Worm (Caenorhabditis elegans) whole organism, midembryonic: ENCODE results near the gene myrf-2.

ENCODE experiments used
- T22C8.4 ChIP-seq: fragments of 200-800 bp; sonication (Bioruptor generic); IDR thresholded peaks from 2 replicates; pipeline ENCODE4 v1.3.6; 2022; ENCODE audit warnings: missing genetic modification characterization, missing compliant biosample characterization
- cog-1 ChIP-seq: sonication (generic microtip); optimal IDR thresholded peaks from 2 replicates; lab custom pipeline; 2016; ENCODE audit warnings: missing genetic modification characterization, missing compliant biosample characterization
- flt-1 ChIP-seq: fragments of 200-800 bp; sonication (Bioruptor generic); IDR thresholded peaks from 2 replicates; pipeline ENCODE4 v1.3.6; 2022; ENCODE audit warnings: missing genetic modification characterization, missing compliant biosample characterization
- klf-2 ChIP-seq: fragments of 200-800 bp; sonication (Bioruptor generic); conservative IDR thresholded peaks from 2 replicates; pipeline ENCODE4 v1.3.6; 2022; ENCODE audit warnings: missing genetic modification reagents, missing genetic modification characterization, missing compliant biosample characterization
- med-1 ChIP-seq: sonication (generic microtip); optimal IDR thresholded peaks from 2 replicates; lab custom pipeline; 2017; ENCODE audit warnings: missing genetic modification characterization, mild to moderate bottlenecking, missing compliant biosample characterization, antibody characterized with exemption, missing genetic modification reagents; ENCODE audit not compliant: insufficient read depth
- ref-1 ChIP-seq: fragments of 200-800 bp; sonication (Bioruptor generic); conservative IDR thresholded peaks from 2 replicates; pipeline ENCODE4 v1.3.6; 2022; ENCODE audit warnings: missing genetic modification reagents, missing genetic modification characterization, missing compliant biosample characterization
- tab-1 ChIP-seq: fragments of 200-800 bp; sonication (Bioruptor generic); IDR thresholded peaks from 2 replicates; pipeline ENCODE4 v1.3.6; 2022; ENCODE audit warnings: missing genetic modification characterization, missing compliant biosample characterization
- ztf-23 ChIP-seq: fragments of 200-800 bp; sonication (Bioruptor generic); IDR thresholded peaks from 2 replicates; pipeline ENCODE4 v1.3.6; 2022; ENCODE audit warnings: missing genetic modification reagents, missing genetic modification characterization, missing compliant biosample characterization
- ztf-29 ChIP-seq: fragments of 200-800 bp; sonication (Bioruptor generic); IDR thresholded peaks from 2 replicates; pipeline ENCODE4 v1.3.6; 2022; ENCODE audit warnings: missing genetic modification reagents, missing genetic modification characterization, missing compliant biosample characterization

myrf-2 gene

ce11 chrX:10194327-10195096 is at the start of gene myrf-2:
Gene myrf-2 (minus strand): TSS chrX:10194377.
- TF ChIP-seq flt-1 (GFP tag; lab: Robert Waterston, UW), result no peak
- no peak for TF ChIP-seq ztf-23
- TF ChIP-seq klf-2 (GFP tag; lab: Robert Waterston, UW), result no peak
- no peak for TF ChIP-seq cog-1 (tag; lab: Kevin White, UChicago)
- TF ChIP-seq med-1 (GFP tag; lab: Kevin White, UChicago), result no peak
- TF ChIP-seq T22C8.4, result no peak
- no peak for TF ChIP-seq tab-1 (GFP tag; lab: Robert Waterston, UW)
- no peak for TF ChIP-seq ref-1 (GFP tag; lab: Robert Waterston, UW)
- no peak for TF ChIP-seq ztf-29 (GFP tag; lab: Robert Waterston, UW)

ce11 chrX:10240939-10241338 is 46.8 kb upstream of the myrf-2 start, which contains the start of gene str-74:
Gene str-74 (minus strand): TSS chrX:10241039.
- TF ChIP-seq med-1 (GFP tag; lab: Kevin White, UChicago) (no peak), flt-1 (GFP tag; lab: Robert Waterston, UW) (no peak), klf-2 (GFP tag; lab: Robert Waterston, UW) (no peak), T22C8.4 (no peak), cog-1 (tag; lab: Kevin White, UChicago) (no peak), tab-1 (GFP tag; lab: Robert Waterston, UW) (no peak), ref-1 (GFP tag; lab: Robert Waterston, UW) (no peak), ztf-29 (GFP tag; lab: Robert Waterston, UW) (no peak), ztf-23 (no peak)

DNA sequence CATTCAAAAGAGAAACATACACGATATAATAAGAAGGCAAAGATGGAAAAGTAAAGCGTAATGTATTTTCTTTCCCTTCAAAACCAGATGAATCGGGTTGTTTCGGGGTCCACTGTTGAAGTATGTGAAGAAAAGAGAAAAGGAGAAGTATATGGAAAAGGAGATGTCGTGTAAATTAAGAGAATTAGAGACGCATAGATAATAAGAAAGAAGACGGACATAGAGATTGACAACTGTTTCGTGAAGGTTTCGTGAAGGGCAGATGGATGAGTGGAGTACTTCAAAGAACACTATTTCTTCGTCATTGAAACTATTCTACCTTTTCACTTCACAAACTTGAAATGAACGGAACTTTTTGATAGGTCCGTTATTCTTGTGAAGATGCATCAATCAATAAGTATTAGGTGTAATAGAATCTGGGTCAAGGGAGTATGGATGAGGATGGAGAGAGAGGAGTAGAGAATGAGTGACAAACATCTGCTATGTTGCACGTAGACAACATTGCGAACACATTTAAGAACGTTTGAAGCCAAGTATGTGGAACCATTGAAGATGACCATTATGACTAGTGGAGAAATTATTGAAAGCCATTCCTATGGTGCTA is 44.1 kb upstream of the myrf-2 start:
- TF ChIP-seq klf-2 (GFP tag; lab: Robert Waterston, UW) (no peak), T22C8.4 (no peak), ztf-29 (GFP tag; lab: Robert Waterston, UW) (no peak), tab-1 (GFP tag; lab: Robert Waterston, UW) (no peak), med-1 (GFP tag; lab: Kevin White, UChicago) (no peak), cog-1 (tag; lab: Kevin White, UChicago) (no peak), flt-1 (GFP tag; lab: Robert Waterston, UW) (no peak), ref-1 (GFP tag; lab: Robert Waterston, UW) (no peak), ztf-23 (no peak)

DNA sequence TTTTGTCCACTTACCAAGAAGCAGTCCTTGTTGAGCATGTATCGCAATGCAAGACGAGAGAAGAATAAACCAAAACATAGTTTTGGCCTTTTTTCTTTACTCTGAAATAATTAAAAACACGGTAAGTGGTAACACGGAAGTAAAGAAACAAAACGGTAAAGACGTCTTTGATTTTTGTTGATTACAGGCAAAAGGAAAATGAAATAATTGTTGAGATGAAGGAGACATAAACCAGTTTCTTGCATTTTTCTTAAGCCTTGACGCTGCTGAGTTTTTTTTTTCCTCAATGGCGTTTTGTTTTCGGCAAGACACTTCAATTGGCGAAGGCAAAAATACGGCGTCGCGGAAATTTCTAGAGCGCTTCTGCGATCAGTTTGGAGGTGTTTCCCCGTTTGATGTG is 42.7 kb upstream of the myrf-2 start, which contains the start of gene zipt-13:
zipt-13 (minus strand) TSS at position 101 of the 400 bp plus-strand sequence.
- TF ChIP-seq klf-2 (GFP tag; lab: Robert Waterston, UW), result no peak
- no peak for TF ChIP-seq cog-1 (tag; lab: Kevin White, UChicago)
- no peak for TF ChIP-seq T22C8.4
- TF ChIP-seq ref-1 (GFP tag; lab: Robert Waterston, UW), result no peak
- TF ChIP-seq ztf-23, result no peak
- no peak for TF ChIP-seq med-1 (GFP tag; lab: Kevin White, UChicago)
- TF ChIP-seq flt-1 (GFP tag; lab: Robert Waterston, UW), result no peak
- no peak for TF ChIP-seq tab-1 (GFP tag; lab: Robert Waterston, UW)
- no peak for TF ChIP-seq ztf-29 (GFP tag; lab: Robert Waterston, UW)

DNA sequence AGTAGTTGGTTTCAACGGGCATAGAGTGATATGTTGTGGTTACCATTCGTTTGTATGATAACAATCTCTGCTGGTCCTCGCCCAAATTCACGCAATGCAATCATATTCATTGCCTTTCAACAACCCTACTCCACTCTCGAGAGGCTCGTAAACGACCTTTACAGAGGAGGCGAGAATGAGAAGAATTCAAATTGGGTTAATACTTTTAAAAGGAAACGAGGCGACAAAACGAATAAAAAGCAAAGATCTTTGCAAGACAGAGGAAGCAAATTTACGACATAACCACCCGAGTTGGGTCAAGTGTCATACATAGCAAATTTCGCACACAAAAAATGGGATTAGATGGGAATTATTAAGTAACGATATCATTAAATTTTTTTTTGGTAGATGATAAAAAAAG is 38.2 kb upstream of the myrf-2 start:
- TF ChIP-seq ztf-29 (GFP tag; lab: Robert Waterston, UW) (no peak), T22C8.4 (no peak), flt-1 (GFP tag; lab: Robert Waterston, UW) (no peak), cog-1 (tag; lab: Kevin White, UChicago) (no peak), klf-2 (GFP tag; lab: Robert Waterston, UW) (no peak), ref-1 (GFP tag; lab: Robert Waterston, UW) (no peak), tab-1 (GFP tag; lab: Robert Waterston, UW) (no peak), med-1 (GFP tag; lab: Kevin White, UChicago) (no peak), ztf-23 (no peak)

- no peak for TF ChIP-seq flt-1 (GFP tag; lab: Robert Waterston, UW)
- no peak for TF ChIP-seq T22C8.4
- no peak for TF ChIP-seq ref-1 (GFP tag; lab: Robert Waterston, UW)
- TF ChIP-seq tab-1 (GFP tag; lab: Robert Waterston, UW), result no peak
- TF ChIP-seq ztf-23, result no peak
These were observed 36.7 kb upstream of the myrf-2 start for ce11 chrX:10230872-10231271.

DNA sequence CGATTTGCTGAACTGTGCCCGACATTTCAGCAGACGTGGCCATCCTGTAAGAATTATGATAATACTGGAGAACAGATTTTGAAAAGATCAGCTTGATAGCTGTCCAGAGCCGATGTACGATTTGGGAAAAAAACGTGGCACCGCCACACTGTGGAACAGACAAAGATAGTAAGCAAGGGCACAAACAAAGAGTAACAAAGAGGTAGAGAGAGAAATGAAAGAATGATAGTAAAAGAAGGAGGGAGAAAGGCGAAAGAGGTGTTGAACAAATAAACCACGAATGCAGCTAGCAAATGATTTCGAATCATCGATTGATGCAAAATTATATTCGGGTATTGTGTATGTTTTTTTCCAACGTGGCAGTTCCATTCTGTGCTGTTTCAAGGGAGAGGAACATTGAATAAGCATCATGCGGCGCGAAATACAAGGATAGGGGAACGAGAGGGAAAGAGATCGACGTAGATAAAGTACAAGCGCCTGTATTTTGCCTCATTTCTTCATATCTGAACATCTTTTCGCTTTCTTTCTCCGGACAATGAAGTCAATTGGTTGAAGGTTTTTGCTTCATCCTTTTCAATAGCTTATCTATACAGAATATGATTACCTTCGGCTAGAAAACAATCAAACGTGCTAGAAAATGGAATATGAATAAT is 34.0 kb upstream of the myrf-2 start, which contains the start of gene C14H10.3:
C14H10.3 (minus strand) TSS at position 44 of the 653 bp plus-strand sequence.
- TF ChIP-seq ref-1 (GFP tag; lab: Robert Waterston, UW) (no peak), cog-1 (tag; lab: Kevin White, UChicago) (no peak), ztf-29 (GFP tag; lab: Robert Waterston, UW) (no peak), tab-1 (GFP tag; lab: Robert Waterston, UW) (no peak), ztf-23 (no peak), klf-2 (GFP tag; lab: Robert Waterston, UW) (no peak), med-1 (GFP tag; lab: Kevin White, UChicago) (no peak)

ce11 chrX:10227217-10227616 is 33.0 kb upstream of the myrf-2 start:
- no peak for TF ChIP-seq flt-1 (GFP tag; lab: Robert Waterston, UW)
- TF ChIP-seq ztf-23, result no peak

DNA sequence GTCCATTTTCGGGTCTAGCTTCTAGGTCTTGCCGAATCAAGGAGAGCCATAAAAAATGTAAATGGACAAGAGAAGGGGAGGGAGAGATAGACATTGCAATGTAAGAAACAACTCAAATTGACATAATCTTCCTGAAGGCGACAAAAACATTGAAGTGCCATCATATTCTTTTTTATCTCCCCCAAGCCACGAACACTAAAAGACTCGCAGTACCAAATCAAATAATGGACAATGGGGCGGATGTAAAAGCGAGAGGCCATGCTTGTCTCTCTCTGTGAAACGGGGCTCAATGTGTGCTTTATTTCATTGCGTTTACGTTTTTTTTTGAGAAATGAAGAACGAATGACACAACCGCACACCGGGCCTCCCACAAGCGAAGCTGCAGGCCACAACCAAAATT is 31.7 kb upstream of the myrf-2 start:
- TF ChIP-seq tab-1 (GFP tag; lab: Robert Waterston, UW) (no peak), ref-1 (GFP tag; lab: Robert Waterston, UW) (no peak), T22C8.4 (no peak)
